Worm (Caenorhabditis elegans) whole organism, late embryonic: ENCODE measurements around the gene unc-132.
A peak's percentile ranks its signal among the peaks of the same experiment; 100 is the strongest.

Experiments used
- Y22D7AL.16 ChIP-seq: sonication (generic microtip); optimal IDR thresholded peaks from 2 replicates; lab custom pipeline; 2016; ENCODE audit warnings: missing genetic modification characterization, missing compliant biosample characterization
- ama-1 ChIP-seq: fragments of 150-350 bp; optimal IDR thresholded peaks from 2 replicates; lab custom pipeline; 2014
- ceh-30 ChIP-seq: fragments of 150-350 bp; optimal IDR thresholded peaks from 2 replicates; lab custom pipeline; 2014; ENCODE audit warnings: missing biosample characterization, missing genetic modification characterization
- ceh-31 ChIP-seq: sonication (generic microtip); optimal IDR thresholded peaks from 2 replicates; lab custom pipeline; 2016; ENCODE audit warnings: missing genetic modification characterization, missing compliant biosample characterization
- ceh-45 ChIP-seq: fragments of 200-800 bp; sonication (Bioruptor generic); IDR thresholded peaks from 2 replicates; pipeline ENCODE4 v1.3.6; 2022; ENCODE audit warnings: missing genetic modification reagents, missing genetic modification characterization, missing compliant biosample characterization
- ceh-48 ChIP-seq: sonication (generic microtip); optimal IDR thresholded peaks from 2 replicates; lab custom pipeline; 2016; ENCODE audit warnings: missing genetic modification characterization, inconsistent platforms, missing compliant biosample characterization
- ceh-9 ChIP-seq: sonication (generic microtip); optimal IDR thresholded peaks from 2 replicates; lab custom pipeline; 2016; ENCODE audit warnings: mild to moderate bottlenecking, missing genetic modification characterization, inconsistent platforms, missing compliant biosample characterization
- che-1 ChIP-seq: sonication (generic microtip); optimal IDR thresholded peaks from 2 replicates; lab custom pipeline; 2016; ENCODE audit warnings: mild to moderate bottlenecking, missing genetic modification characterization, missing compliant biosample characterization
- dve-1 ChIP-seq: sonication (generic microtip); optimal IDR thresholded peaks from 2 replicates; lab custom pipeline; 2017; ENCODE audit warnings: antibody characterized with exemption, mild to moderate bottlenecking, missing genetic modification characterization, missing compliant biosample characterization
- elt-4 ChIP-seq: sonication (generic microtip); optimal IDR thresholded peaks from 2 replicates; lab custom pipeline; 2016; ENCODE audit warnings: missing genetic modification characterization, missing compliant biosample characterization
- ets-4 ChIP-seq: sonication (generic microtip); optimal IDR thresholded peaks from 2 replicates; lab custom pipeline; 2016; ENCODE audit warnings: missing genetic modification characterization, missing compliant biosample characterization
- eyg-1 ChIP-seq: sonication (generic microtip); optimal IDR thresholded peaks from 2 replicates; lab custom pipeline; 2016; ENCODE audit warnings: missing genotype, missing genetic modification characterization, missing compliant biosample characterization
- fkh-10 ChIP-seq: fragments of 150-350 bp; optimal IDR thresholded peaks from 2 replicates; lab custom pipeline; 2014; ENCODE audit warnings: missing biosample characterization, missing genetic modification reagents, missing genetic modification characterization
- fkh-6 ChIP-seq: sonication (generic microtip); optimal IDR thresholded peaks from 2 replicates; lab custom pipeline; 2016; ENCODE audit warnings: missing genetic modification characterization, missing compliant biosample characterization
- hlh-15 ChIP-seq: sonication (generic microtip); optimal IDR thresholded peaks from 2 replicates; lab custom pipeline; 2016; ENCODE audit warnings: missing genetic modification characterization, missing compliant biosample characterization
- hlh-6 ChIP-seq: sonication (generic microtip); optimal IDR thresholded peaks from 2 replicates; lab custom pipeline; 2016; ENCODE audit warnings: missing genotype, missing genetic modification characterization, missing compliant biosample characterization
- lin-11 ChIP-seq: fragments of 200-800 bp; sonication (Bioruptor generic); optimal IDR thresholded peaks from 2 replicates; lab custom pipeline; 2018; ENCODE audit warnings: mild to moderate bottlenecking, missing genetic modification characterization, missing compliant biosample characterization
- madf-2 ChIP-seq: sonication (generic microtip); optimal IDR thresholded peaks from 2 replicates; lab custom pipeline; 2017; ENCODE audit warnings: missing genetic modification characterization, missing compliant biosample characterization
- nfya-1 ChIP-seq: sonication (generic microtip); optimal IDR thresholded peaks from 2 replicates; lab custom pipeline; 2017; ENCODE audit warnings: missing genetic modification characterization, mild to moderate bottlenecking, missing compliant biosample characterization, antibody characterized with exemption, moderate library complexity
- nhr-11 ChIP-seq: fragments of 150-350 bp; optimal IDR thresholded peaks from 2 replicates; lab custom pipeline; 2014; ENCODE audit warnings: missing biosample characterization, missing genetic modification characterization
- pat-9 ChIP-seq: fragments of 200-800 bp; sonication (Bioruptor generic); optimal IDR thresholded peaks from 2 replicates; lab custom pipeline; 2018; ENCODE audit warnings: mild to moderate bottlenecking, missing genetic modification characterization, moderate library complexity, missing compliant biosample characterization
- pha-2 ChIP-seq: sonication (generic microtip); optimal IDR thresholded peaks from 2 replicates; lab custom pipeline; 2017; ENCODE audit warnings: mild to moderate bottlenecking, missing genetic modification characterization, missing compliant biosample characterization
- pqm-1 ChIP-seq: sonication (generic microtip); optimal IDR thresholded peaks from 2 replicates; lab custom pipeline; 2016; ENCODE audit warnings: missing genetic modification characterization, missing compliant biosample characterization
- pros-1 ChIP-seq: fragments of 150-350 bp; optimal IDR thresholded peaks from 2 replicates; lab custom pipeline; 2014; ENCODE audit warnings: missing biosample characterization, missing genetic modification reagents, missing genetic modification characterization
- sdc-2 ChIP-seq: sonication (generic microtip); optimal IDR thresholded peaks from 2 replicates; lab custom pipeline; 2016; ENCODE audit warnings: missing genotype, missing genetic modification characterization, missing compliant biosample characterization
- sox-2 ChIP-seq: fragments of 200-800 bp; sonication (Bioruptor generic); IDR thresholded peaks from 2 replicates; pipeline ENCODE4 v1.3.6; 2022; ENCODE audit warnings: missing genetic modification reagents, missing genetic modification characterization, missing compliant biosample characterization
- sox-4 ChIP-seq: sonication (generic microtip); optimal IDR thresholded peaks from 2 replicates; lab custom pipeline; 2017; ENCODE audit warnings: mild to moderate bottlenecking, missing genetic modification characterization, inconsistent platforms, missing compliant biosample characterization
- syd-9 ChIP-seq: sonication (generic microtip); optimal IDR thresholded peaks from 2 replicates; lab custom pipeline; 2016; ENCODE audit warnings: mild to moderate bottlenecking, missing genetic modification characterization, moderate library complexity, missing compliant biosample characterization
- unc-42 ChIP-seq: sonication (generic microtip); optimal IDR thresholded peaks from 2 replicates; lab custom pipeline; 2016; ENCODE audit warnings: missing genotype, missing genetic modification characterization, missing compliant biosample characterization
- unc-55 ChIP-seq: sonication (generic microtip); optimal IDR thresholded peaks from 2 replicates; lab custom pipeline; 2017; ENCODE audit warnings: missing biosample characterization, missing genetic modification reagents, missing genetic modification characterization
- ztf-16 ChIP-seq: sonication (generic microtip); optimal IDR thresholded peaks from 2 replicates; lab custom pipeline; 2017; ENCODE audit warnings: missing genetic modification characterization, missing compliant biosample characterization

The unc-132 gene

DNA sequence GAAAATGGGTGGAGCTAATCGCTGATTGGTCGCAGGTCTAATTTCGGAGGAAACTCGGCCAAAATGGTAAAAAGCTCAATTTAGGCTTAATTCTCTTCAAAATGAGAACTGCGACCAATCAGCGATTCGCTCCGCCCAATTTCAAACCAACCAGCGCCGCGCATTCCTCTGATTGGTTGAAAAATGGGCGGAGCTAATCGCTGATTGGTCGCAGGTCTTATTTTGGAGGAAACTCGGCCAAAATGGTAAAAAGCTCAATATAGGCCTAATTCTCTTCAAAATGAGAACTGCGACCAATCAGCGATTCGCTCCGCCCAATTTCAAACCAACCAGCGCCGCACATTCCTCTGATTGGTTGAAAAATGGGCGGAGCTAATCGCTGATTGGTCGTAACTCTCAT is 20.7 kb downstream of the unc-132 start:
- TF ChIP-seq nfya-1: peak; percentile 87
- TF ChIP-seq, all 69 proteins: peak for 1; not testable (repeated sequence) for 68

ce11 chrV:3711544-3711943 is 24.6 kb downstream of the unc-132 start:
- TF ChIP-seq ceh-31 (tag; lab: Kevin White, UChicago) (no peak), pqm-1 (no peak), eyg-1 (no peak), lin-11 (tag; lab: Kevin White, UChicago) (no peak)

DNA sequence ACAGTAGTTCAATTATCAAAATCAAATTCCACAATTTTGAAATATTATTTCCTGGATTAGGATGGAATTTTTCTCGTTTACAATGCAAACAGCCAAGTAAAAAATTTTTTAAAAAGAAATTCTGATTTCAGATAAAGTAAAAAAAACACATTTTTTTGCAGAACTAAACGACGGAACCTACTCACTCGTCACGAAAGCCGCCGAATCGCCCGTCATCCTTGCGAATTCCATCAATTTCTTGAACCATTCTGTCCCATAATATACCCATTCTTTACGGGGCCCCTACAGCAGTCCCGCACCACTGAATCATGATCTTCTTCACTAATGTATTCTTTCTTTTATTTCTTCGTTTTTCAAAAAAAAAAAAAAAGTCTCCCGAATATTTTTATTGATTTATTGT is 25.3 kb downstream of the unc-132 start:
- TF ChIP-seq sox-4 (tag; lab: Kevin White, UChicago) (no peak), ets-4 (no peak), nhr-11 (tag; lab: Kevin White, UChicago) (no peak), syd-9 (tag; lab: Kevin White, UChicago) (no peak), eyg-1 (no peak), sox-2 (GFP tag; lab: Robert Waterston, UW) (no peak), dve-1 (tag; lab: Kevin White, UChicago) (no peak), ceh-45 (no peak), madf-2 (tag; lab: Kevin White, UChicago) (no peak), ztf-16 (tag; lab: Kevin White, UChicago) (no peak), Y22D7AL.16 (tag; lab: Kevin White, UChicago) (no peak), elt-4 (no peak), ceh-30 (no peak), hlh-15 (tag; lab: Kevin White, UChicago) (no peak), ceh-31 (tag; lab: Kevin White, UChicago) (no peak), ceh-48 (tag; lab: Kevin White, UChicago) (no peak), pha-2 (no peak), pat-9 (tag; lab: Kevin White, UChicago) (no peak), unc-42 (no peak), nfya-1 (no peak)
- TF ChIP-seq, all 69 proteins: peak for 0

- no peak for TF ChIP-seq pros-1
- TF ChIP-seq ceh-48 (tag; lab: Kevin White, UChicago): peak; percentile 31
- TF ChIP-seq, all 69 proteins: peak for 1
Measured at ce11 chrV:3712955-3713354, 26.0 kb downstream of the unc-132 start.

DNA sequence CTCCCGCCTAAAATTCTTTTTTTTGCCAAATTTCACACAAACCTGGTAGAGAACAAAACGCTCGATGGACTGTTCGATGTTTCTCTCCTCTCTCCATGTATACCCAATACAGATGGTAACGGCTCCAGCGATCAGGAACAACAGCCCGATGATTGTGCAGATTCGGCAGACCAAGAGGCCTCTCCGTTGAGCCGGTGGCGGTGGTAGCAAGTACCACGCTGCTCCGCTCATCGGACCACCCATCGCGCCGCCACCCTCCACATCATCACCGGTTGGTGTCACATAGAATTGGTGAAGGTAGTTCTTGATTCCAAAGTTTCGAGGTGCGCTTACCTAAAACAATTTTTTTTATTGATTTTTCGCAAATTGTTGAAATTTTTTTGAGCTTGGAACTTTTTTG is 27.8 kb downstream of the unc-132 start:
- TF ChIP-seq ama-1: no peak
- no peak for TF ChIP-seq ztf-16 (tag; lab: Kevin White, UChicago)
- TF ChIP-seq, all 69 proteins: peak for 0

ce11 chrV:3715488-3716019 is 28.6 kb downstream of the unc-132 start, which contains the start of gene nrsn-1:
nrsn-1 (minus strand) TSS chrV:3715969.
- TF ChIP-seq hlh-6: no peak
- TF ChIP-seq ceh-30: no peak
- no peak for TF ChIP-seq unc-42
- no peak for TF ChIP-seq sdc-2 (tag; lab: Kevin White, UChicago)
- no peak for TF ChIP-seq ztf-16 (tag; lab: Kevin White, UChicago)
- no peak for TF ChIP-seq syd-9 (tag; lab: Kevin White, UChicago)
- no peak for TF ChIP-seq ceh-9
- TF ChIP-seq fkh-6 (tag; lab: Kevin White, UChicago): no peak
- no peak for TF ChIP-seq unc-55 (GFP tag; lab: Kevin White, UChicago)
- no peak for TF ChIP-seq che-1 (tag; lab: Kevin White, UChicago)
- TF ChIP-seq fkh-10 (GFP tag; lab: Kevin White, UChicago): no peak
